Fruit fly (Drosophila melanogaster) whole organism, embryonic: Measurements from ENCODE around the gene CG5846.

Source experiments
- BEAF-32 ChIP-seq: fragments of 200-800 bp; sonication (Bioruptor generic); optimal IDR thresholded peaks from 3 replicates; lab custom pipeline; 2017; ENCODE audit warnings: missing biosample characterization, missing genetic modification characterization, mild to moderate bottlenecking, moderate library complexity, missing genetic modification reagents
- CG10654 ChIP-seq: fragments of 200-800 bp; sonication (Bioruptor generic); optimal IDR thresholded peaks from 2 replicates; lab custom pipeline; 2016; ENCODE audit warnings: missing biosample characterization, missing genetic modification characterization
- CG13287 ChIP-seq: fragments of 200-800 bp; sonication (Bioruptor generic); IDR thresholded peaks from 2 replicates; pipeline ENCODE4 v1.3.6; 2022; ENCODE audit warnings: missing biosample characterization, missing genetic modification characterization; ENCODE audit not compliant: partially characterized antibody
- CG17829 ChIP-seq: fragments of 200-800 bp; optimal IDR thresholded peaks from 2 replicates; lab custom pipeline; 2019; ENCODE audit warnings: missing biosample characterization, mild to moderate bottlenecking, missing genetic modification characterization, moderate library complexity
- CG2202 ChIP-seq: fragments of 200-800 bp; sonication (Bioruptor generic); optimal IDR thresholded peaks from 2 replicates; lab custom pipeline; 2018; ENCODE audit warnings: missing biosample characterization, mild to moderate bottlenecking, missing genetic modification characterization
- CG2712 ChIP-seq: fragments of 200-800 bp; optimal IDR thresholded peaks from 3 replicates; lab custom pipeline; 2019; ENCODE audit warnings: missing biosample characterization, mild to moderate bottlenecking, missing genetic modification characterization, moderate library complexity
- CG3281 ChIP-seq: fragments of 200-800 bp; sonication (Bioruptor generic); optimal IDR thresholded peaks from 3 replicates; lab custom pipeline; 2017; ENCODE audit warnings: missing biosample characterization, mild to moderate bottlenecking, missing genetic modification characterization
- CG34224 ChIP-seq: fragments of 200-800 bp; sonication (Bioruptor generic); IDR thresholded peaks from 3 replicates; pipeline ENCODE4 v1.3.6; 2022; ENCODE audit warnings: missing biosample characterization, missing genetic modification characterization; ENCODE audit not compliant: partially characterized antibody
- CG3847 ChIP-seq: fragments of 200-800 bp; sonication (Bioruptor generic); IDR thresholded peaks from 2 replicates; pipeline ENCODE4 v1.3.6; 2022; ENCODE audit warnings: missing biosample characterization, missing genetic modification characterization
- CG4360 ChIP-seq: fragments of 200-800 bp; sonication (Bioruptor generic); IDR thresholded peaks from 2 replicates; pipeline ENCODE4 v1.3.6; 2022; ENCODE audit warnings: missing biosample characterization, missing genetic modification characterization
- CG6791 ChIP-seq: fragments of 200-800 bp; sonication (Bioruptor generic); IDR thresholded peaks from 3 replicates; pipeline ENCODE4 v1.3.6; 2022; ENCODE audit warnings: missing biosample characterization, missing genetic modification characterization; ENCODE audit not compliant: partially characterized antibody
- CG7963 ChIP-seq: fragments of 200-800 bp; sonication (Bioruptor generic); IDR thresholded peaks from 3 replicates; pipeline ENCODE4 v1.3.6; 2022; ENCODE audit warnings: missing biosample characterization, missing genetic modification characterization; ENCODE audit not compliant: partially characterized antibody
- CG9876 ChIP-seq: fragments of 200-800 bp; sonication (Bioruptor generic); optimal IDR thresholded peaks from 2 replicates; lab custom pipeline; 2016; ENCODE audit warnings: missing biosample characterization, missing genetic modification characterization
- Dll ChIP-seq: fragments of 200-800 bp; sonication (Bioruptor generic); IDR thresholded peaks from 4 replicates; pipeline ENCODE4 v1.3.6; 2022; ENCODE audit warnings: missing biosample characterization, missing genetic modification characterization; ENCODE audit not compliant: partially characterized antibody
- Doc3 ChIP-seq: fragments of 200-800 bp; sonication (Bioruptor generic); IDR thresholded peaks from 3 replicates; pipeline ENCODE4 v1.3.6; 2022; ENCODE audit warnings: missing biosample characterization, missing genetic modification characterization; ENCODE audit not compliant: partially characterized antibody
- Dp ChIP-seq: fragments of 200-800 bp; sonication (Bioruptor generic); optimal IDR thresholded peaks from 2 replicates; lab custom pipeline; 2018; ENCODE audit warnings: missing biosample characterization, mild to moderate bottlenecking, missing genetic modification characterization, moderate library complexity
- E2f2 ChIP-seq: fragments of 200-800 bp; sonication (Bioruptor generic); IDR thresholded peaks from 2 replicates; pipeline ENCODE4 v1.3.6; 2022; ENCODE audit warnings: missing biosample characterization, missing genetic modification characterization
- ERR ChIP-seq: fragments of 200-800 bp; sonication (Bioruptor generic); optimal IDR thresholded peaks from 2 replicates; lab custom pipeline; 2016; ENCODE audit warnings: missing biosample characterization, missing genetic modification characterization
- Elba2 ChIP-seq: fragments of 200-800 bp; sonication (Bioruptor generic); optimal IDR thresholded peaks from 3 replicates; lab custom pipeline; 2016; ENCODE audit warnings: missing biosample characterization, missing genetic modification characterization
- Fer3 ChIP-seq: fragments of 200-800 bp; sonication (Bioruptor generic); optimal IDR thresholded peaks from 2 replicates; lab custom pipeline; 2018; ENCODE audit warnings: missing biosample characterization, mild to moderate bottlenecking, missing genetic modification characterization, moderate library complexity
- H2.0 ChIP-seq: fragments of 200-800 bp; sonication (Bioruptor generic); IDR thresholded peaks from 2 replicates; pipeline ENCODE4 v1.3.6; 2022; ENCODE audit warnings: missing biosample characterization, missing genetic modification characterization
- HLH4C ChIP-seq: fragments of 200-800 bp; sonication (Bioruptor generic); IDR thresholded peaks from 3 replicates; pipeline ENCODE4 v1.3.6; 2022; ENCODE audit warnings: missing biosample characterization, missing genetic modification characterization; ENCODE audit not compliant: partially characterized antibody
- Jarid2 ChIP-seq: fragments of 200-800 bp; sonication (Bioruptor generic); optimal IDR thresholded peaks from 3 replicates; lab custom pipeline; 2017; ENCODE audit warnings: mild to moderate bottlenecking, missing biosample characterization, missing genetic modification reagents, missing genetic modification characterization
- Med ChIP-seq: fragments of 200-800 bp; sonication (Bioruptor generic); peaks from one replicate; lab custom pipeline; 2016; ENCODE audit warnings: missing biosample characterization, missing genetic modification characterization, mild to moderate bottlenecking, inconsistent platforms, moderate library complexity
- Pdp1 ChIP-seq, 2 experiments: fragments of 200-800 bp; sonication (Bioruptor generic); optimal IDR thresholded peaks; 3 replicates each; lab custom pipeline; 2016; ENCODE audit warnings: missing biosample characterization in 2 of 2, missing genetic modification characterization in 2 of 2, mild to moderate bottlenecking in 1 of 2, moderate library complexity in 1 of 2
- Six4 ChIP-seq: fragments of 200-800 bp; sonication (Bioruptor generic); optimal IDR thresholded peaks from 2 replicates; lab custom pipeline; 2016; ENCODE audit warnings: missing biosample characterization, missing genetic modification characterization
- abd-A ChIP-seq: fragments of 200-800 bp; sonication (Bioruptor generic); optimal IDR thresholded peaks from 3 replicates; lab custom pipeline; 2019; ENCODE audit warnings: missing biosample characterization, mild to moderate bottlenecking, missing genetic modification characterization, moderate library complexity
- amos ChIP-seq: fragments of 200-800 bp; sonication (Bioruptor generic); IDR thresholded peaks from 2 replicates; pipeline ENCODE4 v1.3.6; 2022; ENCODE audit warnings: missing biosample characterization, missing genetic modification characterization; ENCODE audit not compliant: partially characterized antibody
- ash1 ChIP-seq: fragments of 200-800 bp; sonication (Bioruptor generic); optimal IDR thresholded peaks from 2 replicates; lab custom pipeline; 2018; ENCODE audit warnings: missing biosample characterization, mild to moderate bottlenecking, missing genetic modification characterization
- ato ChIP-seq: fragments of 200-800 bp; sonication (Bioruptor generic); IDR thresholded peaks from 2 replicates; pipeline ENCODE4 v1.3.6; 2022; ENCODE audit warnings: missing biosample characterization, missing genetic modification characterization; ENCODE audit not compliant: partially characterized antibody
- crp ChIP-seq, 2 experiments: fragments of 200-800 bp; sonication (Bioruptor generic); optimal IDR thresholded peaks; 2 replicates in 1 of 2; 3 replicates in 1 of 2; lab custom pipeline; 2017; ENCODE audit warnings: missing biosample characterization in 2 of 2, missing genetic modification characterization in 2 of 2, mild to moderate bottlenecking in 1 of 2, moderate library complexity in 1 of 2
- dimm ChIP-seq: fragments of 200-800 bp; sonication (Bioruptor generic); IDR thresholded peaks from 2 replicates; pipeline ENCODE4 v1.3.6; 2022; ENCODE audit warnings: missing biosample characterization, missing genetic modification characterization
- fd102C ChIP-seq: fragments of 200-800 bp; sonication (Bioruptor generic); optimal IDR thresholded peaks from 2 replicates; lab custom pipeline; 2018; ENCODE audit warnings: missing biosample characterization, mild to moderate bottlenecking, missing genetic modification characterization, moderate library complexity
- hb ChIP-seq: fragments of 200-800 bp; sonication (Bioruptor generic); IDR thresholded peaks from 3 replicates; pipeline ENCODE4 v1.3.6; 2022; ENCODE audit warnings: missing biosample characterization, missing genetic modification characterization; ENCODE audit not compliant: partially characterized antibody
- mld ChIP-seq: fragments of 200-800 bp; sonication (Bioruptor generic); IDR thresholded peaks from 3 replicates; pipeline ENCODE4 v1.3.6; 2022; ENCODE audit warnings: missing biosample characterization, missing genetic modification characterization; ENCODE audit not compliant: partially characterized antibody
- nerfin-2 ChIP-seq: fragments of 200-800 bp; sonication (Bioruptor generic); IDR thresholded peaks from 2 replicates; pipeline ENCODE4 v1.3.6; 2022; ENCODE audit warnings: missing biosample characterization, missing genetic modification characterization; ENCODE audit not compliant: partially characterized antibody
- p53 ChIP-seq: fragments of 200-800 bp; sonication (Bioruptor generic); optimal IDR thresholded peaks from 2 replicates; lab custom pipeline; 2016; ENCODE audit warnings: missing biosample characterization, missing genetic modification characterization
- pan ChIP-seq, 4 experiments: fragments of >200 bp in 3 of 4; fragments of 200-800 bp in 1 of 4; sonication (Bioruptor generic) in 1 of 4; optimal IDR thresholded peaks in 3 of 4; IDR thresholded peaks in 1 of 4; 2 replicates each; pipeline versions ENCODE4 v1.3.6 to Lab custom; 2017 to 2022; ENCODE audit warnings: missing biosample characterization in 2 of 4, missing genetic modification characterization in 2 of 4, mixed read lengths in 1 of 4
- slp2 ChIP-seq: fragments of 200-800 bp; sonication (Bioruptor generic); optimal IDR thresholded peaks from 2 replicates; lab custom pipeline; 2016; ENCODE audit warnings: missing biosample characterization, missing genetic modification characterization
- sna ChIP-seq: fragments of 200-800 bp; sonication (Bioruptor generic); IDR thresholded peaks from 2 replicates; pipeline ENCODE4 v1.3.6; 2022; ENCODE audit warnings: missing biosample characterization, missing genetic modification characterization; ENCODE audit not compliant: partially characterized antibody
- stwl ChIP-seq: fragments of 200-800 bp; sonication (Bioruptor generic); optimal IDR thresholded peaks from 3 replicates; lab custom pipeline; 2018; ENCODE audit warnings: missing biosample characterization, mild to moderate bottlenecking, missing genetic modification characterization, moderate library complexity
- tap ChIP-seq: fragments of 200-800 bp; optimal IDR thresholded peaks from 3 replicates; lab custom pipeline; 2019; ENCODE audit warnings: missing biosample characterization, mild to moderate bottlenecking, missing genetic modification characterization, moderate library complexity
- tgo ChIP-seq: fragments of 200-800 bp; sonication (Bioruptor generic); IDR thresholded peaks from 3 replicates; pipeline ENCODE4 v1.3.6; 2022; ENCODE audit warnings: missing biosample characterization, missing genetic modification characterization
- trem ChIP-seq: fragments of 200-800 bp; optimal IDR thresholded peaks from 3 replicates; lab custom pipeline; 2019; ENCODE audit warnings: missing biosample characterization, mild to moderate bottlenecking, missing genetic modification characterization, moderate library complexity
- unc-4 ChIP-seq: fragments of 200-800 bp; sonication (Bioruptor generic); IDR thresholded peaks from 2 replicates; pipeline ENCODE4 v1.3.6; 2022; ENCODE audit warnings: missing biosample characterization, missing genetic modification characterization; ENCODE audit not compliant: partially characterized antibody

Gene CG5846

DNA sequence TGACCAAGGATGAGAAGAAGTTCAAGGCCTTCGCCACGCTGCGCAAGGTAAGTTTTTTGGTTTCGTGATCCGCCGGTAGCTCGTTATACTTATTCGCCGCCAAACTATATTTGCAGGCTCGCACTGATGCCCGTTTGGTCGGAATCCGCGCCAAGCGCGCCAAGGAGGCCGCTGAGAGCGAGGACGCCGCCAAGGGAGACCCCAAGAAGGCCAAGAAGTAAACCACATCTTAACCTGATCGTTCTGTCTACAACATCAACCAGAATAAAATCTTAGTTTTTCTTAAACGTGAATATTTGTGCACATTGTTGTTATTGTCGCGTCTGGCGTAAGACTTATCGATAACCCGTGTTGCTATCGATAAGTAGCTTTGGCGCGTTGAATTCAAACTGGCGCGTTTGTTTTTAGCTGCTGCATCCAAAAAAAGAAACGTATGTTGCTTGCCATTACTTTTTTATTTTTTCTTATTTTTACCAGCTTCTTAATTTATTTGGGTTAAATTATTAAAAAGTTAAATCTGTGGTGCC is 11.2 kb upstream of the CG5846 start (continued):
- TF ChIP-seq CG10654 (no peak), sna (GFP tag; lab: Robert Waterston, UW) (peak; percentile 71), ato (GFP tag; lab: Robert Waterston, UW) (peak; percentile 70), Six4 (no peak), Dp (peak; percentile 73), Med (GFP tag; lab: Kevin White, UChicago) (peak; percentile 70), tap (tag; lab: Kevin White, UChicago) (no peak), unc-4 (peak; percentile 57), stwl (tag; lab: Kevin White, UChicago) (peak; percentile 6), CG6791 (GFP tag; lab: Robert Waterston, UW) (peak; percentile 44; the same call in 1 of the 3 replicates), E2f2 (peak; percentile 89), CG9876 (GFP tag; lab: Kevin White, UChicago) (no peak), p53 (GFP tag; lab: Kevin White, UChicago) (no peak), HLH4C (GFP tag; lab: Robert Waterston, UW) (peak; percentile 65), Dll (GFP tag; lab: Robert Waterston, UW) (peak; percentile 72), slp2 (no peak), trem (peak; percentile 20), BEAF-32 (GFP tag; lab: Kevin White, UChicago) (peak; percentile 37), CG4360 (GFP tag; lab: Robert Waterston, UW) (peak; percentile 42; the same call in 1 of the 2 replicates), Doc3 (GFP tag; lab: Robert Waterston, UW) (0 out of 3 replicates have a peak, but pooled peaks have one; percentile 28), amos (GFP tag; lab: Robert Waterston, UW) (peak; percentile 27; the same call in 1 of the 2 replicates), mld (GFP tag; lab: Robert Waterston, UW) (peak; percentile 68; the same call in 2 of the 3 replicates), CG7963 (GFP tag; lab: Robert Waterston, UW) (peak; percentile 46; the same call in 1 of the 3 replicates), CG13287 (GFP tag; lab: Robert Waterston, UW) (peak; percentile 76), CG34224 (GFP tag; lab: Robert Waterston, UW) (peak; percentile 69), abd-A (tag; lab: Kevin White, UChicago) (no peak), nerfin-2 (GFP tag; lab: Robert Waterston, UW) (peak; percentile 65; the same call in 1 of the 2 replicates), hb (GFP tag; lab: Robert Waterston, UW) (0 out of 3 replicates have a peak, but pooled peaks have one; percentile 31), CG2712 (peak; percentile 20), Pdp1 (GFP tag; optimal IDR thresholded peaks at IDR 0.05; lab: Kevin White, UChicago) (peak in 1 of 2 experiments; percentile 74)

DNA sequence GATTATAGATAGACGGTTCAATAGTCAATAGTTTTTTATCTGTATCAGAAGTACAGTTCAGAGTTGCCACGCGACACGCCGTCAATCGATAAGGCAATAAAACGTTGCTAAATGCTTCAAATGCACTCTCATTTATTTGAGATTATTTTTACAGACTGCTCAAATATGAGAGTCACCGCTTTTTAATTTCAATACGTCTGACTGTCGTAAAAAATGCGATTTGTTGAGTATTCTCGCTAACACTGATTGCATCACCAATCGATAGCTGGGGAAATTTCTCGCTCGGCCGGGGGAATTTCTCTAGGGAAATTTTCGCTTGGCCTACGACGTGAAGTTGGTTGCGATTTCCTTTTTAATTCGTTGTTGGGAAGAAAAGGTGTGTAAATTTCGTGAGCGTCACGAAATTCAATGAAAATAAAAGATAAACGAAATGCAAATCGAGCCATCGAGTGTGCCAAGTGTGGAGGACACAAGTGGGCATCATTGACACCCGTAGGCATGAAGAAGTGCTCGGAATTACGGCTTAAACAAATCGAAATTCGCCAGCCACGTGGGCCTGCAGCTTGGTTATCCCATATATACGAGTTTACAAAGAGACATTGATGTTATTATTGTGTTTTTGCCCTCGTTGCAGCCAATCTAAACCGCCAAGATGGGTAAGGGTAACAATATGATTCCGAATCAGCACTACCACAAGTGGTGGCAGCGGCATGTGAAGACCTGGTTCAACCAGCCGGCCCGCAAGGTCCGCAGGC is 10.1 kb upstream of the CG5846 start, which contains the start of the genes Dref and RpL13:
Gene Dref, minus strand, starts transcription at position 247 of the 755 bp plus-strand sequence.
Gene RpL13, plus strand, starts transcription at position 331 of the 755 bp plus-strand sequence.
- TF ChIP-seq tgo (GFP tag; lab: Robert Waterston, UW), result peak; percentile 72
- TF ChIP-seq ERR (GFP tag; lab: Kevin White, UChicago), result peak; percentile 74
- peak; percentile 85 for TF ChIP-seq fd102C (GFP tag; lab: Kevin White, UChicago)
- peak; percentile 86 for TF ChIP-seq CG17829 (tag; lab: Kevin White, UChicago)
- TF ChIP-seq Elba2 (GFP tag; lab: Kevin White, UChicago), result no peak
- peak; percentile 89 for TF ChIP-seq Fer3 (tag; lab: Kevin White, UChicago)
- TF ChIP-seq pan (optimal IDR thresholded peaks at IDR 0.05; lab: Kevin White, UChicago), result no peak
- TF ChIP-seq pan (GFP tag; optimal IDR thresholded peaks at IDR 0.05 in 1 of 2, IDR thresholded peaks at IDR 0.05 in 1 of 2), result peak in 1 of 2 experiments; percentile 75
- TF ChIP-seq CG2202, result peak; percentile 79
- TF ChIP-seq H2.0 (GFP tag; lab: Robert Waterston, UW), result peak; percentile 48; the same call in 1 of the 2 replicates
- no peak for TF ChIP-seq abd-A (tag; lab: Kevin White, UChicago)
- peak; percentile 62 for TF ChIP-seq Six4
- peak; percentile 95 for TF ChIP-seq CG3281 (GFP tag; lab: Kevin White, UChicago)
- TF ChIP-seq crp (GFP tag; optimal IDR thresholded peaks at IDR 0.05; lab: Kevin White, UChicago), result peak in 1 of 2 experiments; percentile 51
- no peak; the same call in 1 of the 2 replicates for TF ChIP-seq dimm (GFP tag; lab: Robert Waterston, UW)
- no peak for TF ChIP-seq Jarid2
- peak; percentile 80 for TF ChIP-seq CG3847
- TF ChIP-seq ash1, result peak; percentile 95
